Worm (Caenorhabditis elegans): Measurements from ENCODE around the gene T27E7.5.
"Not testable (repeated sequence)": the region's sequence is repeated elsewhere in the genome, so short reads cannot be mapped to it uniquely, and the experiment has no call there.

DNA sequence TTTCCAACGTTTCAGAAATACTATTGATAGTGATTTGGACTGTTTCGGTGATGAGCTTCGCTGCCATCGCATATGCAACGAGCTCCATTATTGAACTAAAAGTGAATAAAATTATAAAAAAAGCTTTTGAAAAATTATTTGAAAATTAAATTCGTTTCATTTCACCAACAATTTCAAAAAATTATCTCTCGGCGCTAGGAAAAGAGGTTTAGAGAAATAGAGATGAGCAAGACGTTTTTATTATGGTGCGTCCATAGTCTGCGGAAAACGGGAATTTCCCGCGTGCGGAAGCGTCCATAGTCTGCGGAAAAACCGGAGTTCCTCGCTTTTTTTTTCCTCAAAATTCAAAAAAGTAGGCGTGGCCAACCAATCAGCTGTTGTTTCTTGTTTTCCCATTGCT, 14.9 kb downstream of the T27E7.5 start, which contains the start of gene pals-30:
- TF ChIP-seq tab-1 (GFP tag; IDR thresholded peaks at IDR 0.05); med-1 (GFP tag; optimal IDR thresholded peaks at IDR 0.05; ENCODE audit: insufficient read depth); T22C8.4 (GFP tag; IDR thresholded peaks at IDR 0.05); ref-1 (GFP tag; conservative IDR thresholded peaks at IDR 0.05); klf-2 (GFP tag; conservative IDR thresholded peaks at IDR 0.05); ztf-23 (GFP tag; IDR thresholded peaks at IDR 0.05); cog-1 (tag; optimal IDR thresholded peaks at IDR 0.05): not testable (repeated sequence)
